Fruit fly (Drosophila melanogaster) whole organism, pupa: ENCODE data around the gene EndoGI.
A peak's percentile ranks its signal among the peaks of the same experiment; 100 is the strongest.

Experiments used
- CG10348 ChIP-seq: fragments of 200-800 bp; sonication (Bioruptor generic); IDR thresholded peaks from 2 replicates; pipeline ENCODE4 v1.3.6; 2022; ENCODE audit warnings: missing biosample characterization, missing genetic modification characterization
- CG12605 ChIP-seq: fragments of 200-800 bp; sonication (Bioruptor generic); IDR thresholded peaks from 2 replicates; pipeline ENCODE4 v1.3.6; 2022; ENCODE audit warnings: missing biosample characterization, missing genetic modification characterization
- CG13204 ChIP-seq: fragments of 200-800 bp; sonication (Bioruptor generic); optimal IDR thresholded peaks from 2 replicates; lab custom pipeline; 2018; ENCODE audit warnings: missing biosample characterization, mild to moderate bottlenecking, missing genetic modification characterization, moderate library complexity
- CG14655 ChIP-seq: fragments of 200-800 bp; sonication (Bioruptor generic); optimal IDR thresholded peaks from 3 replicates; lab custom pipeline; 2017; ENCODE audit warnings: mild to moderate bottlenecking, missing biosample characterization, missing genetic modification reagents, missing genetic modification characterization
- CG15710 ChIP-seq: fragments of 200-800 bp; sonication (Bioruptor generic); optimal IDR thresholded peaks from 2 replicates; lab custom pipeline; 2018; ENCODE audit warnings: missing biosample characterization, mild to moderate bottlenecking, missing genetic modification characterization, moderate library complexity
- CG17806 ChIP-seq: fragments of 200-800 bp; sonication (Bioruptor generic); optimal IDR thresholded peaks from 2 replicates; lab custom pipeline; 2018; ENCODE audit warnings: missing biosample characterization, mild to moderate bottlenecking, missing genetic modification characterization, moderate library complexity
- CG32121 ChIP-seq: fragments of 200-800 bp; sonication (Bioruptor generic); IDR thresholded peaks from 2 replicates; pipeline ENCODE4 v1.3.6; 2022; ENCODE audit warnings: missing biosample characterization, missing genetic modification characterization
- CG34367 ChIP-seq: fragments of 200-800 bp; sonication (Bioruptor generic); optimal IDR thresholded peaks from 2 replicates; lab custom pipeline; 2018; ENCODE audit warnings: missing biosample characterization, mild to moderate bottlenecking, missing genetic modification characterization
- CG4496 ChIP-seq: fragments of 200-800 bp; sonication (Bioruptor generic); IDR thresholded peaks from 3 replicates; pipeline ENCODE4 v1.3.6; 2022; ENCODE audit warnings: missing biosample characterization, missing genetic modification characterization
- CG8159 ChIP-seq: fragments of 200-800 bp; sonication (Bioruptor generic); optimal IDR thresholded peaks from 3 replicates; lab custom pipeline; 2018; ENCODE audit warnings: missing biosample characterization, mild to moderate bottlenecking, missing genetic modification characterization, moderate library complexity
- CG8301 ChIP-seq: fragments of 200-800 bp; sonication (Bioruptor generic); optimal IDR thresholded peaks from 2 replicates; lab custom pipeline; 2018; ENCODE audit warnings: missing biosample characterization, mild to moderate bottlenecking, missing genetic modification characterization
- CG9948 ChIP-seq: fragments of 200-800 bp; sonication (Bioruptor generic); optimal IDR thresholded peaks from 2 replicates; lab custom pipeline; 2018; ENCODE audit warnings: missing biosample characterization, mild to moderate bottlenecking, missing genetic modification characterization, moderate library complexity
- D1 ChIP-seq: fragments of 200-800 bp; sonication (Bioruptor generic); optimal IDR thresholded peaks from 2 replicates; lab custom pipeline; 2018; ENCODE audit warnings: missing biosample characterization, mild to moderate bottlenecking, missing genetic modification characterization, moderate library complexity
- EcR ChIP-seq: fragments of 200-800 bp; sonication (Bioruptor generic); optimal IDR thresholded peaks from 3 replicates; lab custom pipeline; 2019; ENCODE audit warnings: missing biosample characterization, missing genetic modification characterization, mild to moderate bottlenecking, moderate library complexity, missing genetic modification reagents
- Ets98B ChIP-seq: fragments of 200-800 bp; sonication (Bioruptor generic); IDR thresholded peaks from 2 replicates; pipeline ENCODE4 v1.3.6; 2022; ENCODE audit warnings: missing biosample characterization, missing genetic modification characterization
- Pif1A ChIP-seq: fragments of 200-800 bp; sonication (Bioruptor generic); optimal IDR thresholded peaks from 3 replicates; lab custom pipeline; 2016; ENCODE audit warnings: missing biosample characterization, missing genetic modification characterization
- Pif1B ChIP-seq: fragments of 200-800 bp; sonication (Bioruptor generic); optimal IDR thresholded peaks from 3 replicates; lab custom pipeline; 2016; ENCODE audit warnings: missing biosample characterization, missing genetic modification characterization
- Snoo ChIP-seq: fragments of 200-800 bp; sonication (Bioruptor generic); optimal IDR thresholded peaks from 3 replicates; lab custom pipeline; 2017; ENCODE audit warnings: missing biosample characterization, mild to moderate bottlenecking, missing genetic modification characterization, inconsistent platforms
- fd96Ca ChIP-seq: fragments of 200-800 bp; sonication (Bioruptor generic); IDR thresholded peaks from 3 replicates; pipeline ENCODE4 v1.3.6; 2022; ENCODE audit warnings: missing biosample characterization, missing genetic modification characterization
- gl ChIP-seq: fragments of 200-800 bp; sonication (Bioruptor generic); optimal IDR thresholded peaks from 2 replicates; lab custom pipeline; 2018; ENCODE audit warnings: missing biosample characterization, mild to moderate bottlenecking, missing genetic modification characterization
- rn ChIP-seq: fragments of 200-800 bp; sonication (Bioruptor generic); IDR thresholded peaks from 2 replicates; pipeline ENCODE4 v1.3.6; 2022; ENCODE audit warnings: missing biosample characterization, missing genetic modification characterization

The EndoGI gene

DNA sequence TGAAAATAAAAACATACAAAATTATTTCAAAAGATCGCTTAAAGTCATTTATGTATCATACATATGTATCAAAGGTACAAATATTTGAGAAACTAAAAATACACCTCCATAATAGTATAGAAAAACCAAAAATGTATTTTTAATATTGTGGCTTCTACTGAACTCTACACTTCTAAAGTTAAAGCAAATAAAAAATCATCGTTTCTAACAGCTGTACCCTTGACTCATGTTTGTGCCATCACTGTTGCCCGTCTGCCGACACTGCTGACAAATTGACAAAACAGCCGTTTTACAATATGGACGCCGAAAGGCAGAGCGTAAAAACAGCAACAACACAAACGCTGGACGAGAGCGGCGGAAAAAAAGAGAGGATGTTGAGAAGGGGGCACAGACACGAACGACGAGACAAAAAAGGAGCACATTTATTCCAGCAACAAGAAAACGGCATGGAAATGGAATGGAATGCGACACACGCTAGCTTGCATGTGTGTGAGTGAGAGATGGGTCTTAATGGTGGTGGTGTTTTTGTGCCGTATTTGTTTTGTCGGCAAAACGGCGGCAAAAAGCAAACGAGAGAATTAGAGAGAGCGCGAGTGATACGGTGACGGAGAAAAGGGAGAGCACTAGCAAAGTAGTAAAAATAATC lies 29.0 kb downstream of the EndoGI start:
- TF ChIP-seq Ets98B (GFP tag; lab: Robert Waterston, UW) = no peak
- TF ChIP-seq fd96Ca (GFP tag; lab: Robert Waterston, UW) = no peak
- TF ChIP-seq Pif1A (GFP tag; lab: Kevin White, UChicago) = peak; percentile 83
- peak; percentile 62 for TF ChIP-seq CG15710 (tag; lab: Kevin White, UChicago)
- peak; percentile 76 for TF ChIP-seq gl (tag; lab: Kevin White, UChicago)
- no peak for TF ChIP-seq rn (GFP tag; lab: Robert Waterston, UW)
- TF ChIP-seq CG12605 = no peak
- TF ChIP-seq CG34367 (tag; lab: Kevin White, UChicago) = peak; percentile 60
- TF ChIP-seq CG32121 (GFP tag; lab: Robert Waterston, UW) = no peak
- peak; percentile 49 for TF ChIP-seq Snoo (tag; lab: Kevin White, UChicago)
- no peak for TF ChIP-seq CG4496 (GFP tag; lab: Robert Waterston, UW)
- TF ChIP-seq CG10348 (GFP tag; lab: Robert Waterston, UW) = no peak
- TF ChIP-seq EcR (GFP tag; lab: Kevin White, UChicago) = peak; percentile 57
- peak; percentile 81 for TF ChIP-seq CG14655 (GFP tag; lab: Kevin White, UChicago)
- peak; percentile 75 for TF ChIP-seq CG17806 (tag; lab: Kevin White, UChicago)
- peak; percentile 71 for TF ChIP-seq CG13204 (GFP tag; lab: Kevin White, UChicago)
- no peak for TF ChIP-seq D1 (tag; lab: Kevin White, UChicago)
- TF ChIP-seq CG8159 = peak; percentile 80
- TF ChIP-seq Pif1B (GFP tag; lab: Kevin White, UChicago) = peak; percentile 79
- TF ChIP-seq CG9948 (tag; lab: Kevin White, UChicago) = peak; percentile 74
- TF ChIP-seq CG8301 (tag; lab: Kevin White, UChicago) = peak; percentile 79

DNA sequence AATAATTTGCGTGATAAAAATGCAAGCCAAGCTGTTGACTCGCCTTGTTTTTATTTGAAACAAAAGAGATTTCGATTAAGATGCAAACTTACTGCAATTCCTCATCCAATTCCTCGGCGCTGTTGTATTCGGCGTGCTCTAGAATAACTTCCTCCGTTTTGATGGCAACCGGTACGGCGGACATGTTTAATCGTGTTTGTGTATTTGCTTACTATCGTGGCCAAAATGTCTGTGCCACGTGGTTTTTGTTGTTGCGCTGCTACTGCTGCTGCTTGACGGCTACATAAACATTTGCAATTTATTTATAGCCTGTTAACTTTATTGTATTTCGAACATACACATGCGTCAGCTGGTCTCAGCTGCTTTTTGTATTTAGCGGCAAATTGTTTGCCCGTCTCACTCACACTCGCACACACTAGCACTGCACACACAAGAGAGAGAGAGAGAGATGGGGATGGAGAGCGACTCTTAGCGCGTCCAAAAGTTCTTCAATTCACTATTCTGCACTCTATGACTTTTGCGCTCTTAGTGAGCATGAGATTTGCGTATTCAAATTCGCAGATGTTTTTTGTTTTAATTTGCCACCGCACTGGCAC lies 29.6 kb downstream of the EndoGI start:
- TF ChIP-seq CG12605 (no peak), CG32121 (GFP tag; lab: Robert Waterston, UW) (no peak), Pif1B (GFP tag; lab: Kevin White, UChicago) (no peak)

dm6 chr2L:16287602-16288392 lies 30.3 kb downstream of the EndoGI start, which contains the start of the genes crp and pkaap:
TSS of gene crp (minus strand) at chr2L:16287730.
TSS of gene pkaap (plus strand) at chr2L:16288290.
- TF ChIP-seq Snoo (tag; lab: Kevin White, UChicago) (peak; percentile 57), CG34367 (tag; lab: Kevin White, UChicago) (peak; percentile 34), CG17806 (tag; lab: Kevin White, UChicago) (peak; percentile 1), Pif1A (GFP tag; lab: Kevin White, UChicago) (no peak), CG8159 (peak; percentile 50), CG13204 (GFP tag; lab: Kevin White, UChicago) (peak; percentile 48), CG14655 (GFP tag; lab: Kevin White, UChicago) (no peak), CG15710 (tag; lab: Kevin White, UChicago) (peak; percentile 12), gl (tag; lab: Kevin White, UChicago) (peak; percentile 18), Pif1B (GFP tag; lab: Kevin White, UChicago) (peak; percentile 64)

DNA sequence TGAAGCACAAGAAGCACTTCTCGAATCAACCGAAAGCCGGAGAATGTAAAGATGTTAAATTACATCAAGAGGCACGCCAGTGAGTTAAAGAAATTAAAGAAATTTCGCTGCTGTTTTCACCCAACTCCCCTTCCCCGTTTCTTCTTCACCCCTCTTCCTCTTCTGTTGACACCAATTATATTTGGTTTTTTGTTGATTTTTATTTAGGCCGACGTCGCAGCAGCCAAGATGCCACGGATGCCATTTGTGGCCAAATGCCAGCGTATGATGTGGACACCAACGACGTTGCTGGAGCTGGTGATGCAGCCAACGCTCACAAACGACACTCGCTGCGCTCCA lies 30.9 kb downstream of the EndoGI start:
- TF ChIP-seq Pif1B (GFP tag; lab: Kevin White, UChicago) = no peak
- TF ChIP-seq CG9948 (tag; lab: Kevin White, UChicago) = no peak
- TF ChIP-seq rn (GFP tag; lab: Robert Waterston, UW) = no peak
- TF ChIP-seq Snoo (tag; lab: Kevin White, UChicago) = no peak
- no peak for TF ChIP-seq CG32121 (GFP tag; lab: Robert Waterston, UW)
- no peak for TF ChIP-seq CG14655 (GFP tag; lab: Kevin White, UChicago)
- no peak for TF ChIP-seq D1 (tag; lab: Kevin White, UChicago)
- no peak for TF ChIP-seq CG15710 (tag; lab: Kevin White, UChicago)
- no peak for TF ChIP-seq CG17806 (tag; lab: Kevin White, UChicago)
- no peak for TF ChIP-seq Pif1A (GFP tag; lab: Kevin White, UChicago)

dm6 chr2L:16290984-16291383 lies 33.5 kb downstream of the EndoGI start, which contains the start of gene CG17329:
TSS of gene CG17329 (plus strand) at chr2L:16291284.
- TF ChIP-seq rn (GFP tag; lab: Robert Waterston, UW) (no peak), Pif1A (GFP tag; lab: Kevin White, UChicago) (no peak), CG4496 (GFP tag; lab: Robert Waterston, UW) (no peak), EcR (GFP tag; lab: Kevin White, UChicago) (no peak), CG17806 (tag; lab: Kevin White, UChicago) (no peak), Snoo (tag; lab: Kevin White, UChicago) (no peak), D1 (tag; lab: Kevin White, UChicago) (no peak), fd96Ca (GFP tag; lab: Robert Waterston, UW) (no peak), CG14655 (GFP tag; lab: Kevin White, UChicago) (no peak), CG32121 (GFP tag; lab: Robert Waterston, UW) (no peak), CG8159 (no peak)
- TF ChIP-seq, all 21 proteins: peak for 0
